Worm (Caenorhabditis elegans) whole organism, L3 larva: Measurements from ENCODE around the gene let-711.
A peak's percentile ranks its signal among the peaks of the same experiment; 100 is the strongest.

Experiments
- R02D3.7 ChIP-seq: fragments of 150-350 bp; optimal IDR thresholded peaks from 2 replicates; lab custom pipeline; 2014; ENCODE audit warnings: missing biosample characterization, missing genetic modification characterization
- ZK546.5 ChIP-seq: sonication (generic microtip); optimal IDR thresholded peaks from 2 replicates; lab custom pipeline; 2017; ENCODE audit warnings: missing biosample characterization, missing genetic modification characterization
- aly-2 ChIP-seq: fragments of 150-350 bp; optimal IDR thresholded peaks from 2 replicates; lab custom pipeline; 2014; ENCODE audit warnings: missing biosample characterization, missing genetic modification characterization
- ama-1 ChIP-seq: fragments of 150-350 bp; optimal IDR thresholded peaks from 2 replicates; lab custom pipeline; 2018
- ceh-16 ChIP-seq: sonication (generic microtip); optimal IDR thresholded peaks from 2 replicates; lab custom pipeline; 2017; ENCODE audit warnings: missing biosample characterization, missing genetic modification characterization
- ceh-28 ChIP-seq: fragments of 150-350 bp; optimal IDR thresholded peaks from 2 replicates; lab custom pipeline; 2014; ENCODE audit warnings: missing biosample characterization, missing genetic modification reagents, missing genetic modification characterization
- ceh-82 ChIP-seq: fragments of 150-350 bp; optimal IDR thresholded peaks from 2 replicates; lab custom pipeline; 2014; ENCODE audit warnings: missing biosample characterization, missing genetic modification characterization
- ceh-9 ChIP-seq: sonication (generic microtip); optimal IDR thresholded peaks from 2 replicates; lab custom pipeline; 2018; ENCODE audit warnings: missing biosample characterization, missing genetic modification characterization
- daf-12 ChIP-seq: fragments of 150-350 bp; optimal IDR thresholded peaks from 2 replicates; lab custom pipeline; 2014; ENCODE audit warnings: missing biosample characterization, missing genetic modification reagents, missing genetic modification characterization
- egl-5 ChIP-seq: fragments of 150-350 bp; optimal IDR thresholded peaks from 2 replicates; lab custom pipeline; 2017; ENCODE audit warnings: missing biosample characterization, missing genetic modification reagents, missing genetic modification characterization, inconsistent platforms
- elt-2 ChIP-seq: sonication (generic microtip); optimal IDR thresholded peaks from 2 replicates; lab custom pipeline; 2016; ENCODE audit warnings: missing genetic modification reagents, mild to moderate bottlenecking, missing genetic modification characterization, missing compliant biosample characterization
- elt-3 ChIP-seq, 3 experiments: fragments of 150-350 bp in 1 of 3; sonication (generic microtip) in 2 of 3; optimal IDR thresholded peaks; 2 replicates in 2 of 3; 4 replicates in 1 of 3; lab custom pipeline; 2014 to 2017; ENCODE audit warnings: missing biosample characterization in 3 of 3, missing genetic modification characterization in 3 of 3
- fkh-10 ChIP-seq: sonication (generic microtip); optimal IDR thresholded peaks from 2 replicates; lab custom pipeline; 2017; ENCODE audit warnings: missing biosample characterization, missing genetic modification reagents, missing genetic modification characterization
- fkh-2 ChIP-seq: fragments of 150-350 bp; optimal IDR thresholded peaks from 2 replicates; lab custom pipeline; 2014; ENCODE audit warnings: missing biosample characterization, missing genetic modification reagents, missing genetic modification characterization
- hmg-11 ChIP-seq: sonication (generic microtip); optimal IDR thresholded peaks from 2 replicates; lab custom pipeline; 2016; ENCODE audit warnings: missing genetic modification characterization, missing compliant biosample characterization
- lin-15B ChIP-seq: fragments of 150-350 bp; optimal IDR thresholded peaks from 2 replicates; lab custom pipeline; 2014; ENCODE audit warnings: missing biosample characterization, missing genetic modification characterization
- lin-39 ChIP-seq: fragments of 150-350 bp; optimal IDR thresholded peaks from 2 replicates; lab custom pipeline; 2018; ENCODE audit warnings: missing biosample characterization, missing genetic modification reagents, missing genetic modification characterization
- lsy-12 ChIP-seq: sonication (generic microtip); optimal IDR thresholded peaks from 2 replicates; lab custom pipeline; 2016; ENCODE audit warnings: mild to moderate bottlenecking, missing genetic modification characterization, missing compliant biosample characterization
- mdl-1 ChIP-seq: fragments of 150-350 bp; optimal IDR thresholded peaks from 2 replicates; lab custom pipeline; 2014; ENCODE audit warnings: missing biosample characterization, missing genetic modification characterization
- mml-1 ChIP-seq: fragments of 150-350 bp; sonication (generic microtip); optimal IDR thresholded peaks from 3 replicates; lab custom pipeline; 2014; ENCODE audit warnings: missing biosample characterization, missing genetic modification characterization
- nfya-1 ChIP-seq: sonication (generic microtip); optimal IDR thresholded peaks from 2 replicates; lab custom pipeline; 2017; ENCODE audit warnings: missing genetic modification characterization, mild to moderate bottlenecking, missing compliant biosample characterization, antibody characterized with exemption, moderate library complexity; ENCODE audit not compliant: insufficient read depth
- nhr-11 ChIP-seq: fragments of 150-350 bp; optimal IDR thresholded peaks from 2 replicates; lab custom pipeline; 2014; ENCODE audit warnings: missing biosample characterization, missing genetic modification characterization
- nhr-23 ChIP-seq: fragments of 150-350 bp; optimal IDR thresholded peaks from 2 replicates; lab custom pipeline; 2014; ENCODE audit warnings: missing biosample characterization, missing genetic modification reagents, missing genetic modification characterization
- nhr-25 ChIP-seq: sonication (generic microtip); optimal IDR thresholded peaks from 2 replicates; lab custom pipeline; 2017; ENCODE audit warnings: missing biosample characterization, missing genetic modification characterization
- nhr-43 ChIP-seq: sonication (generic microtip); optimal IDR thresholded peaks from 2 replicates; lab custom pipeline; 2016; ENCODE audit warnings: mild to moderate bottlenecking, missing genetic modification characterization, missing compliant biosample characterization; ENCODE audit not compliant: poor library complexity, severe bottlenecking
- nhr-67 ChIP-seq: fragments of 150-350 bp; optimal IDR thresholded peaks from 2 replicates; lab custom pipeline; 2014; ENCODE audit warnings: missing biosample characterization, missing genetic modification characterization
- pha-4 ChIP-seq: fragments of 150-350 bp; optimal IDR thresholded peaks from 2 replicates; lab custom pipeline; 2014; ENCODE audit warnings: missing biosample characterization, missing genetic modification reagents, missing genetic modification characterization
- pqm-1 ChIP-seq: fragments of 150-350 bp; optimal IDR thresholded peaks from 2 replicates; lab custom pipeline; 2017; ENCODE audit warnings: missing biosample characterization, missing genetic modification characterization, inconsistent platforms
- sea-2 ChIP-seq: fragments of 150-350 bp; sonication (generic microtip); optimal IDR thresholded peaks from 4 replicates; lab custom pipeline; 2014; ENCODE audit warnings: missing biosample characterization, missing genetic modification reagents, missing genetic modification characterization
- unc-39 ChIP-seq: sonication (generic microtip); optimal IDR thresholded peaks from 4 replicates; lab custom pipeline; 2017; ENCODE audit warnings: missing biosample characterization, missing genetic modification characterization
- ztf-11 ChIP-seq: fragments of 150-350 bp; optimal IDR thresholded peaks from 2 replicates; lab custom pipeline; 2014; ENCODE audit warnings: missing biosample characterization, missing genetic modification characterization

Gene let-711

DNA sequence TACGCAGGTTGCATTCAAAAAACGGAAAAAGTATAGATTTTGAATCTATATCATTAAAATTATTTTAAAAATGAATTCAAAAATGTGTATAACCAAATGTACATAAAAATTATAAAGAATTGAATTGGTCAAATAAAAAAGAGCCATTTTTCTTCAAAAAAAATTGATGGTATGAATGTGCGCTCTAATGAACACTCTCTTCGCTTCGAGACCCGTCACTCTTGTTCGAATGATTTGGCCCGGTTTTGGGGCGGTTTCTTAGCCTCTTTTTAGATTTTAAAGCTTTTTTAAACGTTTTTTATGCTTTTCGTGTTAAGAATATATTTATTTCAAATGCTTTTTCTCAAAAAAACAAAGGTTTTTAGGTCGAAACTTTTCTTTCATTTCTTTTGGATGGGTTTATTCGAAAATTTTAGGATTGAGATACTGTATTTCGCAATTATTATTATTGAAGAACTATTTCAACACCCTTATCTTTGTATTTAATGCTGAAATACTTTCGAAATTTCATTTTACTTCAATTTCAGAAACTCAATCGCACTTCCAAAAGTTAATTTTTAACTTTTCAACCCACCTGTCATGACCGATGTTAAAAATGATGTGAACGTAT is 16.9 kb upstream of the let-711 start, which contains the start of gene inf-1 (continued):
- TF ChIP-seq ceh-9 (tag; lab: Kevin White, UChicago) (no peak), R02D3.7 (tag; lab: Kevin White, UChicago) (no peak), fkh-2 (no peak), ceh-16 (no peak), unc-39 (no peak), nhr-11 (tag; lab: Kevin White, UChicago) (no peak), lin-39 (tag; lab: Kevin White, UChicago) (peak; percentile 15), ceh-82 (tag; lab: Kevin White, UChicago) (no peak), nhr-67 (tag; lab: Kevin White, UChicago) (no peak)

DNA sequence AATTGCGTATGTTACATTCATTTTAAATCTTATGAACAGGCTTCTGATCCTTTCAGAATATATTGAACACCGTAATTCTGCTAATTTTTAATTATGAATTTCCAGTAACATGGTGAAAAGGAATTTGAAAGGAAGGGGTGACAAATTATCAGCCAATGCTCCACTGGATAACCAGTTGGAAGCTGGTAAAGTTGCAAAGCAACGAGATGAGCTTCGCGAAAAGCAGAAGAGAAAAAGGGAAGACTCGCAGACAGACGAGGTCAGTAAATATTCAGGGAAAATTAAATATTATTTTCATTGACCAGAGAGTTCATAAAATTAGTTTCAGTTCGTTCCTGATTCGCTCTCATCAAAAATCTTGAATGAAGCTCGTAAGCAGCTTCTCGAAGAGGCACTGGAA is 14.6 kb upstream of the let-711 start, which contains the start of gene byn-1:
Gene byn-1 (plus strand): TSS at position 106 of the 400 bp plus-strand sequence.
- no peak for TF ChIP-seq nhr-43 (tag; lab: Kevin White, UChicago)
- TF ChIP-seq, all 47 proteins: peak for 0

DNA sequence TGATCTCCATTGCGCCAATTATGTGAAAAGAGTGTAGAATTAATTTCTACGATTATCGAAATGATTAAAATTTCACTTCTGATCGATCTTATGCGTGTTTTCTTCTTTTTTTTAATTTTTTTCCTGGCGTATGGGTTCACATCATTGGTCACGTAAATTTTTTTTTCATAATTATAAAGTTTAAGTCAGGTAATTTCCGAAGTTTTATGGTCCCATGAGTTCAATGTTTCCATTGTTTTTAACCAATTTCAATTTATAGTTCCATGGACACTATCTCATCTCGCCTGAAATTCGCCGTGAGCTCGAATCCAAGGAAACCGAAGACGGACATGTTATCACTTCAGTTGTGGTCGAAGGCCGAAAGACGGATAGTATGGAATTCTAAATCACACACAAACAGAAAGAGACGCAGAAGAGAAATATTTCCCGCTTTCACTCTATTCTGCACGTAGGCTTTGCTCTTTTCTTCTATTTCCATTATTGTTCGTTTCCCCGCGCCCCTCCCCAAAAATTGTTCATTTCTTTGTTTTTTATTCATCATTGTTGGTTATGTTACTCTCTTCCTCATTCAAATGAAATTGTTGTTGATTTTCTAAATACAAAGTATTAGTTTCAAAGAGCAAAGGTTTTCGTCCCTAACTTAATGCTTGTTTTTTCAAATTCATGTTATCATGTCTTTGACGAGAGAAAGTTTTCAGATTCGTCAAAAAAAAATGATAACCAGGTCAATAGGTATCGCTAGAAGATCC is 11.1 kb upstream of the let-711 start, which contains the start of the genes F57B9.8 and coq-2:
Gene F57B9.8 (minus strand): TSS at position 51 of the 749 bp plus-strand sequence.
Gene coq-2 (plus strand): TSS at position 699 of the 749 bp plus-strand sequence.
- TF ChIP-seq fkh-2 (no peak), nhr-43 (tag; lab: Kevin White, UChicago) (no peak), mml-1 (tag; lab: Kevin White, UChicago) (no peak), daf-12 (tag; lab: Kevin White, UChicago) (no peak), nfya-1 (no peak), ceh-28 (tag; lab: Kevin White, UChicago) (no peak), sea-2 (GFP tag; lab: Kevin White, UChicago) (no peak), pqm-1 (no peak), nhr-25 (tag; lab: Kevin White, UChicago) (no peak), lsy-12 (tag; lab: Kevin White, UChicago) (no peak), ZK546.5 (tag; lab: Kevin White, UChicago) (no peak), elt-2 (tag; lab: Kevin White, UChicago) (no peak), lin-15B (tag; lab: Kevin White, UChicago) (no peak)

DNA sequence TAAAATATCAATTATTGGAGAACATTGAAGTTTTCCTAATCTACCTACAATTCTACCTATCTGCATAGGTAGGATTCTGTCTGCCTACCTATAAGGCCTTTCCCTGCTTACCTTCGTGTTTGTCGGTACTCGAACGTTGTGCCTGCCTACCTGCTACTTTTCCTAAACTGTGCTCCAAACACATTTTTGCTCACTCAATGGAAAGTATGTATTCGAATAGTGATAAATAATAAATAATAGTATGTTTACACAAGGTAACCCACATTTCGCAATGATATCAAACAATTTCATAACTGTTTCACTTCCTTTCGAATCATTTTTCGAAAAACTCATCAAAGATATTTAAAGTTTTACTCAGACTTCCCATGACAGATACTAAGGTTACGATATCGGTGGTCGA is 7.0 kb upstream of the let-711 start, which contains the start of gene F57B9.3:
Gene F57B9.3 (plus strand): TSS at position 301 of the 400 bp plus-strand sequence.
- TF ChIP-seq pha-4 (tag; lab: Kevin White, UChicago) (peak; percentile 43), aly-2 (tag; lab: Kevin White, UChicago) (no peak)
- TF ChIP-seq, all 47 proteins: peak for 1

DNA sequence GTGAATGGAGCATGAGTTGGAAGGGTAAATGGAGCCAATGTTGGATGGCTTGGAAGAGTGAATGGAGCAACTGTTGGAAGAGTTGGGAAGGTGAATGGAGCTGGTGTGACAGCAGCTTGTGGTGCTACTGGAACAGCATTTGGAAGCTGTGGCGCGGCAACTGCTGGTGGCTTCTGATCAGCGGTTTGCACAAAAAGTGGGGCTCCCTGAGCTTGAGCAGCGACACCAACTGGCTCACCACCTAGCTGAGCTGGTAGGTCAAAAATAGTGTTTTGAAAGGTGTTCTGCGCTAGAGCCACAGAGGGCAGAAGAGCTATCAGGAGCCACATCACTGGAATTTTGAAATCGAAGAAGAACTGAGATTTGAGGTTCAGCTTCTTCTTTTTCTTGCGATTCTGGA is 1.2 kb upstream of the let-711 start:
- TF ChIP-seq elt-3 (tag; optimal IDR thresholded peaks at IDR 0.05; lab: Kevin White, UChicago) (no peak), fkh-2 (no peak), lin-39 (tag; lab: Kevin White, UChicago) (no peak), ceh-82 (tag; lab: Kevin White, UChicago) (no peak), egl-5 (tag; lab: Kevin White, UChicago) (no peak), lsy-12 (tag; lab: Kevin White, UChicago) (no peak), lin-15B (tag; lab: Kevin White, UChicago) (no peak), ceh-28 (tag; lab: Kevin White, UChicago) (no peak), nfya-1 (no peak), nhr-43 (tag; lab: Kevin White, UChicago) (no peak), ama-1 (lab: Kevin White, UChicago) (no peak), mdl-1 (tag; lab: Kevin White, UChicago) (no peak), nhr-11 (tag; lab: Kevin White, UChicago) (no peak), ceh-9 (tag; lab: Kevin White, UChicago) (no peak), nhr-23 (tag; lab: Kevin White, UChicago) (no peak), pha-4 (tag; lab: Kevin White, UChicago) (no peak), ztf-11 (tag; lab: Kevin White, UChicago) (no peak), fkh-10 (GFP tag; lab: Kevin White, UChicago) (no peak), hmg-11 (tag; lab: Kevin White, UChicago) (no peak)
